Worm (Caenorhabditis elegans) whole organism, young adult: Measurements from ENCODE around the gene sri-67.

Experiments
- B0261.1 ChIP-seq: sonication (generic microtip); optimal IDR thresholded peaks from 2 replicates; lab custom pipeline; 2016; ENCODE audit warnings: mild to moderate bottlenecking, missing genetic modification characterization, moderate library complexity, missing compliant biosample characterization
- ama-1 ChIP-seq, 3 experiments: fragments of 150-350 bp in 1 of 3; sonication (generic microtip) in 2 of 3; optimal IDR thresholded peaks; 2 replicates each; lab custom pipeline; 2014 to 2018; ENCODE audit warnings: missing biosample characterization in 2 of 3, missing genetic modification characterization in 2 of 3, missing genetic modification reagents in 2 of 3
- atf-7 ChIP-seq: sonication (generic microtip); optimal IDR thresholded peaks from 2 replicates; lab custom pipeline; 2017; ENCODE audit warnings: mild to moderate bottlenecking, missing genetic modification characterization, missing compliant biosample characterization
- chd-7 ChIP-seq: sonication (generic microtip); optimal IDR thresholded peaks from 2 replicates; lab custom pipeline; 2016; ENCODE audit warnings: mild to moderate bottlenecking, missing genetic modification characterization, moderate library complexity, missing compliant biosample characterization
- egrh-3 ChIP-seq: fragments of 200-800 bp; sonication (Bioruptor generic); IDR thresholded peaks from 2 replicates; pipeline ENCODE4 v1.3.6; 2022; ENCODE audit warnings: missing genetic modification reagents, missing genetic modification characterization, missing compliant biosample characterization
- ets-4 ChIP-seq: fragments of 200-800 bp; sonication (Bioruptor generic); optimal IDR thresholded peaks from 2 replicates; lab custom pipeline; 2018; ENCODE audit warnings: mild to moderate bottlenecking, missing genetic modification characterization, missing compliant biosample characterization
- lin-40 ChIP-seq: sonication (generic microtip); optimal IDR thresholded peaks from 2 replicates; lab custom pipeline; 2016; ENCODE audit warnings: missing genetic modification characterization, mild to moderate bottlenecking, missing compliant biosample characterization, missing genotype, missing genetic modification reagents
- nfya-2 ChIP-seq: fragments of 200-800 bp; sonication (Bioruptor generic); IDR thresholded peaks from 2 replicates; pipeline ENCODE4 v1.3.6; 2022; ENCODE audit warnings: missing genetic modification reagents, missing genetic modification characterization, missing compliant biosample characterization

DNA sequence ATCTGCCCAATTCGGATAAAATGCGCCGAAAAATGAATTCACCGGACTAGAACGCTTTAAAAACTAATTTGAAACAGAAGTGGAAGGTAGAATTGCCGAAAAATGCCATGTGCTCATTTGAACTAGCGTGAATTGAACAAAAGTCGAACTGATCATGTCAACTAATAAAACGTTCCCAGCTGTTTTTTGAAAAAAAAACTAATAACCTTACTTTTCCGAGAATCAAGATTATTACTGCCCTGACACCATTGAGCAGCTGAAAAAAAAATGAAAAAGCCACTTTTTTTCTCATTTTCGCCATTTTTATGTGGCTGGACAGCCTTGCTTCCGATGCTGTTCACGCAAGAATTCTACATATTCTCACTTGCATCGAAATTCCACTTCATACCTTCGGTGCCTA lies 14.8 kb upstream of the sri-67 start, which contains the start of gene srh-173:
- TF ChIP-seq egrh-3 (no peak), B0261.1 (tag; lab: Kevin White, UChicago) (no peak), chd-7 (tag; lab: Kevin White, UChicago) (no peak), atf-7 (no peak), lin-40 (tag; lab: Kevin White, UChicago) (no peak), ama-1 (optimal IDR thresholded peaks at IDR 0.05; lab: Kevin White, UChicago) (no peak), ama-1 (GFP tag; optimal IDR thresholded peaks at IDR 0.05; lab: Kevin White, UChicago) (no peak), ets-4 (GFP tag; lab: Kevin White, UChicago) (no peak), nfya-2 (GFP tag; lab: Robert Waterston, UW) (no peak)
